Worm (Caenorhabditis elegans): ENCODE measurements around the gene btb-6.

ce11 chrII:1709959-1710358, 5.1 kb upstream of the btb-6 start, which contains the start of gene fbxa-184:
- TF ChIP-seq zag-1 (tag; optimal IDR thresholded peaks at IDR 0.05) (no peak), F44E2.7 (GFP tag; IDR thresholded peaks at IDR 0.05) (no peak), F49E8.2 (tag; optimal IDR thresholded peaks at IDR 0.05; ENCODE audit: borderline replicate concordance) (no peak), madf-9 (GFP tag; conservative IDR thresholded peaks at IDR 0.05) (no peak)
